Worm (Caenorhabditis elegans) whole organism, early embryonic: ENCODE data around the gene grl-15.

ENCODE experiments used
- ama-1 ChIP-seq: fragments of 150-350 bp; optimal IDR thresholded peaks from 2 replicates; lab custom pipeline; 2014
- ceh-13 ChIP-seq: fragments of 200-800 bp; sonication (Bioruptor generic); optimal IDR thresholded peaks from 2 replicates; lab custom pipeline; 2018; ENCODE audit warnings: mild to moderate bottlenecking, missing genetic modification characterization, missing compliant biosample characterization
- ceh-36 ChIP-seq: sonication (generic microtip); optimal IDR thresholded peaks from 2 replicates; lab custom pipeline; 2016; ENCODE audit warnings: missing genetic modification characterization, inconsistent platforms, missing compliant biosample characterization
- hmbx-1 ChIP-seq: sonication (generic microtip); optimal IDR thresholded peaks from 2 replicates; lab custom pipeline; 2016; ENCODE audit warnings: mild to moderate bottlenecking, missing genetic modification characterization, missing compliant biosample characterization
- scrt-1 ChIP-seq: fragments of 200-800 bp; sonication (Bioruptor generic); IDR thresholded peaks from 2 replicates; pipeline ENCODE4 v1.3.6; 2022; ENCODE audit warnings: missing genetic modification characterization, missing compliant biosample characterization
- tbx-11 ChIP-seq: fragments of 200-800 bp; sonication (Bioruptor generic); IDR thresholded peaks from 2 replicates; pipeline ENCODE4 v1.3.6; 2022; ENCODE audit warnings: missing genetic modification characterization, missing compliant biosample characterization
- tbx-37 ChIP-seq: fragments of 200-800 bp; sonication (Bioruptor generic); conservative IDR thresholded peaks from 2 replicates; pipeline ENCODE4 v1.3.6; 2022; ENCODE audit warnings: missing genetic modification reagents, missing genetic modification characterization, missing compliant biosample characterization

DNA sequence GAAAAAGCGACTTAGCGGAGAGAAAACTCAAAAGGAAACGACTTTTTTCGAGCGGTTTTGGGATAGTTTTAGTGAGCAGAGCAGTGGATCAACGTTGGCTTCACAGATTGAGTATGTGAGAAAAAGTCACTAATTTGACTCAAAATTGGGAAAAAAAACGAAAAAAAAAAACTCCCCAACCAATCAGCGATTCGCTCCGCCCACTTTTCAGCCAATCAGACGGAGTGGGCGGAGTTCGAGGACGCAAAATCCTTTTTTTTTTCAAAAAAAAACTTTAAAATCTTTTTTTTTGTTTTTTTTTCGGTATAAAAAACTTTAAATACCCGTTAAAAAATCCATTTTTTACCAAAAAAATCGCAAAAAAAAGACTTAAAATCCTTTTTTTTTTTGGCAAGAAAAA lies 15.0 kb downstream of the grl-15 start:
- TF ChIP-seq hmbx-1 (tag; lab: Kevin White, UChicago) (no peak), ama-1 (lab: Kevin White, UChicago) (no peak), tbx-37 (GFP tag; lab: Robert Waterston, UW) (no peak), scrt-1 (GFP tag; lab: Robert Waterston, UW) (no peak), ceh-13 (no peak), tbx-11 (no peak), ceh-36 (tag; lab: Kevin White, UChicago) (no peak)
